Worm (Caenorhabditis elegans) whole organism, mixed stage, embryonic: Measurements from ENCODE around the gene C06H5.13.

Experiments
- M03D4.4 ChIP-seq: sonication (generic microtip); optimal IDR thresholded peaks from 2 replicates; lab custom pipeline; 2017; ENCODE audit warnings: mild to moderate bottlenecking, missing genetic modification characterization, missing compliant biosample characterization
- drap-1 ChIP-seq: fragments of 200-800 bp; sonication (Bioruptor generic); optimal IDR thresholded peaks from 3 replicates; lab custom pipeline; 2018; ENCODE audit warnings: mild to moderate bottlenecking, missing genetic modification characterization, missing compliant biosample characterization
- elt-3 ChIP-seq: fragments of 150-350 bp; optimal IDR thresholded peaks from 2 replicates; lab custom pipeline; 2014; ENCODE audit warnings: missing biosample characterization, missing genetic modification characterization
- nhr-2 ChIP-seq: fragments of 150-350 bp; optimal IDR thresholded peaks from 2 replicates; lab custom pipeline; 2014; ENCODE audit warnings: missing biosample characterization, missing genetic modification characterization

ce11 chrV:17855889-17856288, 41.7 kb downstream of the C06H5.13 start, which contains the start of gene tcc-1:
- no peak for TF ChIP-seq nhr-2
- no peak for TF ChIP-seq elt-3 (tag; lab: Kevin White, UChicago)
- no peak for TF ChIP-seq M03D4.4
- TF ChIP-seq drap-1 (GFP tag; lab: Kevin White, UChicago): no peak
